Worm (Caenorhabditis elegans) whole organism, L4 larva: ENCODE measurements around the gene C54D10.13.

Experiments
- F26F4.8 ChIP-seq: fragments of 200-800 bp; sonication (Bioruptor generic); conservative IDR thresholded peaks from 2 replicates; pipeline ENCODE4 v1.3.6; 2022; ENCODE audit warnings: missing genetic modification characterization, missing compliant biosample characterization
- F44E2.7 ChIP-seq: fragments of 200-800 bp; sonication (Bioruptor generic); IDR thresholded peaks from 2 replicates; pipeline ENCODE4 v2.1.2; 2022; ENCODE audit warnings: missing genetic modification characterization, missing compliant biosample characterization
- R02D3.7 ChIP-seq: fragments of 150-350 bp; sonication (generic microtip); optimal IDR thresholded peaks from 3 replicates; lab custom pipeline; 2014; ENCODE audit warnings: missing biosample characterization, missing genetic modification characterization
- T20F7.1 ChIP-seq: fragments of 200-800 bp; sonication (Bioruptor generic); optimal IDR thresholded peaks from 2 replicates; lab custom pipeline; 2018; ENCODE audit warnings: mild to moderate bottlenecking, missing genetic modification characterization, missing compliant biosample characterization
- Y105C5A.15 ChIP-seq: fragments of 200-800 bp; sonication (Bioruptor generic); IDR thresholded peaks from 2 replicates; pipeline ENCODE4 v1.3.6; 2022; ENCODE audit warnings: missing genetic modification characterization, missing compliant biosample characterization
- Y5F2A.4 ChIP-seq: fragments of 200-800 bp; sonication (Bioruptor generic); optimal IDR thresholded peaks from 2 replicates; lab custom pipeline; 2018; ENCODE audit warnings: mild to moderate bottlenecking, missing genetic modification characterization, missing compliant biosample characterization
- ceh-32 ChIP-seq: sonication (generic microtip); optimal IDR thresholded peaks from 2 replicates; lab custom pipeline; 2016; ENCODE audit warnings: mild to moderate bottlenecking, missing genetic modification characterization, missing compliant biosample characterization; ENCODE audit not compliant: poor library complexity
- cey-2 ChIP-seq: sonication (generic microtip); optimal IDR thresholded peaks from 3 replicates; lab custom pipeline; 2017; ENCODE audit warnings: missing genetic modification characterization, mild to moderate bottlenecking, missing compliant biosample characterization, antibody characterized with exemption, borderline replicate concordance; ENCODE audit not compliant: insufficient read depth
- daf-16 ChIP-seq, 3 experiments: sonication (generic microtip); optimal IDR thresholded peaks; 2 replicates each; lab custom pipeline; 2016 to 2017; ENCODE audit warnings: missing genetic modification characterization in 3 of 3, missing genetic modification reagents in 3 of 3, mild to moderate bottlenecking in 2 of 3, missing compliant biosample characterization in 2 of 3, missing biosample characterization in 1 of 3, moderate library complexity in 1 of 3
- dmd-6 ChIP-seq: fragments of 200-800 bp; sonication (Bioruptor generic); IDR thresholded peaks from 2 replicates; pipeline ENCODE4 v1.3.6; 2022; ENCODE audit warnings: missing genetic modification reagents, missing genetic modification characterization, missing compliant biosample characterization
- dmd-8 ChIP-seq: fragments of 200-800 bp; sonication (Bioruptor generic); IDR thresholded peaks from 2 replicates; pipeline ENCODE4 v1.3.6; 2022; ENCODE audit warnings: missing genetic modification characterization, missing compliant biosample characterization
- dve-1 ChIP-seq: sonication (generic microtip); optimal IDR thresholded peaks from 2 replicates; lab custom pipeline; 2017; ENCODE audit warnings: antibody characterized with exemption, mild to moderate bottlenecking, missing genetic modification characterization, missing compliant biosample characterization; ENCODE audit not compliant: insufficient read depth
- egl-27 ChIP-seq: sonication (generic microtip); optimal IDR thresholded peaks from 3 replicates; lab custom pipeline; 2017; ENCODE audit warnings: missing biosample characterization, missing genetic modification reagents, missing genetic modification characterization
- fkh-10 ChIP-seq: fragments of 150-350 bp; optimal IDR thresholded peaks from 2 replicates; lab custom pipeline; 2014; ENCODE audit warnings: missing biosample characterization, missing genetic modification reagents, missing genetic modification characterization
- hlh-11 ChIP-seq: fragments of 200-800 bp; sonication (Bioruptor generic); optimal IDR thresholded peaks from 2 replicates; lab custom pipeline; 2018; ENCODE audit warnings: mild to moderate bottlenecking, missing genetic modification characterization, missing compliant biosample characterization
- madf-5 ChIP-seq, 2 experiments: fragments of 200-800 bp; sonication (Bioruptor generic); IDR thresholded peaks; 2 replicates each; pipeline ENCODE4 v1.3.6; 2022; ENCODE audit warnings: missing compliant biosample characterization in 2 of 2, missing genetic modification characterization in 2 of 2
- mdl-1 ChIP-seq, 2 experiments: fragments of 150-350 bp in 1 of 2; sonication (generic microtip) in 1 of 2; optimal IDR thresholded peaks; 2 replicates each; lab custom pipeline; 2014 to 2017; ENCODE audit warnings: missing biosample characterization in 2 of 2, missing genetic modification characterization in 2 of 2
- mep-1 ChIP-seq: fragments of 150-350 bp; sonication (generic microtip); optimal IDR thresholded peaks from 3 replicates; lab custom pipeline; 2014; ENCODE audit warnings: missing biosample characterization, missing genetic modification characterization
- nhr-111 ChIP-seq: fragments of 200-800 bp; sonication (Bioruptor generic); optimal IDR thresholded peaks from 2 replicates; lab custom pipeline; 2018; ENCODE audit warnings: mild to moderate bottlenecking, missing genetic modification characterization, missing compliant biosample characterization
- nhr-25 ChIP-seq: sonication (generic microtip); optimal IDR thresholded peaks from 2 replicates; lab custom pipeline; 2017; ENCODE audit warnings: missing genetic modification characterization, mild to moderate bottlenecking, missing compliant biosample characterization, antibody characterized with exemption, moderate library complexity, borderline replicate concordance; ENCODE audit not compliant: insufficient read depth
- nhr-28 ChIP-seq: fragments of 150-350 bp; optimal IDR thresholded peaks from 2 replicates; lab custom pipeline; 2014; ENCODE audit warnings: missing biosample characterization, missing genetic modification characterization
- nhr-76 ChIP-seq: fragments of 150-350 bp; optimal IDR thresholded peaks from 2 replicates; lab custom pipeline; 2014; ENCODE audit warnings: missing biosample characterization, missing genetic modification characterization
- nhr-77 ChIP-seq: fragments of 150-350 bp; optimal IDR thresholded peaks from 2 replicates; lab custom pipeline; 2014; ENCODE audit warnings: missing biosample characterization, missing genetic modification characterization
- pqm-1 ChIP-seq: sonication (generic microtip); optimal IDR thresholded peaks from 2 replicates; lab custom pipeline; 2017; ENCODE audit warnings: missing biosample characterization, missing genetic modification characterization
- sdz-12 ChIP-seq: fragments of 200-800 bp; sonication (Bioruptor generic); optimal IDR thresholded peaks from 2 replicates; lab custom pipeline; 2018; ENCODE audit warnings: mild to moderate bottlenecking, missing genetic modification characterization, missing compliant biosample characterization
- snpc-1.2 ChIP-seq: fragments of 200-800 bp; sonication (Bioruptor generic); IDR thresholded peaks from 2 replicates; pipeline ENCODE4 v1.3.6; 2022; ENCODE audit warnings: missing genetic modification reagents, missing genetic modification characterization, missing compliant biosample characterization
- spr-1 ChIP-seq: sonication (generic microtip); optimal IDR thresholded peaks from 2 replicates; lab custom pipeline; 2016; ENCODE audit warnings: mild to moderate bottlenecking, missing genetic modification characterization, missing compliant biosample characterization
- spr-3 ChIP-seq: fragments of 200-800 bp; sonication (Bioruptor generic); optimal IDR thresholded peaks from 2 replicates; lab custom pipeline; 2018; ENCODE audit warnings: mild to moderate bottlenecking, missing genetic modification characterization, missing compliant biosample characterization
- unc-62 ChIP-seq, 3 experiments: fragments of 150-350 bp in 1 of 3; sonication (generic microtip); optimal IDR thresholded peaks in 2 of 3; peaks in 1 of 3; 1 replicate in 1 of 3; 2 replicates in 2 of 3; lab custom pipeline; 2014 to 2017; ENCODE audit warnings: missing biosample characterization in 3 of 3, missing genetic modification characterization in 3 of 3, missing genetic modification reagents in 3 of 3, missing genotype in 1 of 3
- vab-7 ChIP-seq: fragments of 200-800 bp; sonication (Bioruptor generic); IDR thresholded peaks from 2 replicates; pipeline ENCODE4 v1.3.6; 2022; ENCODE audit warnings: missing genetic modification reagents, missing genetic modification characterization, missing compliant biosample characterization
- zag-1 ChIP-seq: fragments of 150-350 bp; optimal IDR thresholded peaks from 2 replicates; lab custom pipeline; 2014; ENCODE audit warnings: missing biosample characterization, missing genetic modification characterization
- zip-11 ChIP-seq: fragments of 200-800 bp; sonication (Bioruptor generic); IDR thresholded peaks from 2 replicates; pipeline ENCODE4 v1.3.6; 2022; ENCODE audit warnings: missing genetic modification characterization, missing compliant biosample characterization
- ztf-7 ChIP-seq: fragments of 150-350 bp; optimal IDR thresholded peaks from 2 replicates; lab custom pipeline; 2014; ENCODE audit warnings: missing biosample characterization, missing genetic modification characterization

The C54D10.13 gene

ce11 chrV:12418292-12418691 is 13.8 kb downstream of the C54D10.13 start, which contains the start of gene C54D10.3:
Gene C54D10.3 (plus strand): TSS chrV:12418592.
- no peak for TF ChIP-seq ceh-32 (tag; lab: Kevin White, UChicago)
- TF ChIP-seq ztf-7, result no peak
- peak in 1 of 2 experiments; percentile 87 for TF ChIP-seq unc-62 (GFP tag; optimal IDR thresholded peaks at IDR 0.05 in 1 of 2; lab: Kevin White, UChicago)
- no peak for TF ChIP-seq unc-62 (tag; optimal IDR thresholded peaks at IDR 0.05; lab: Kevin White, UChicago)

DNA sequence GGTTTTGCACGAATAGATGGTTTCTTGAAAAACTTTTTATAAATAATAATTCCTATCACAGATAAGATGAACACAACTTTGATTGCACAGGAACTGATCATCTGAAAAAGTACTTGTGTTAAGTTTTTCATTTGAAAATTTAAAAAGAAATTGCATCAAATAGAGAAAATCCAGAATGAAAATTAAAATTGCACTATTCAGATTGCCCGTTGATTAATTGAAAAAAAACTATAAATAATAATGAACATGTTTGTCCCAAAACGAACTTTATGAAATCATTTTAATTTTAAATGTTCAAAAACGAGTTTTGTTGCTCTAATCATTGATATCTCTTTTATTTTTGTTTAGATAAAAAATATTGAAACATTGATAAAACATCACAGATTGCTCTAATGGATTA is 14.8 kb downstream of the C54D10.13 start, which contains the start of gene cdr-3:
Gene cdr-3 (minus strand): TSS at position 101 of the 400 bp plus-strand sequence.
- TF ChIP-seq nhr-25 (no peak), nhr-111 (GFP tag; lab: Kevin White, UChicago) (no peak), zag-1 (tag; lab: Kevin White, UChicago) (no peak), Y5F2A.4 (GFP tag; lab: Kevin White, UChicago) (no peak), R02D3.7 (tag; lab: Kevin White, UChicago) (no peak), mep-1 (tag; lab: Kevin White, UChicago) (no peak), F26F4.8 (GFP tag; lab: Robert Waterston, UW) (no peak), dmd-8 (GFP tag; lab: Robert Waterston, UW) (no peak), F44E2.7 (GFP tag; lab: Robert Waterston, UW) (no peak), nhr-76 (tag; lab: Kevin White, UChicago) (no peak), spr-3 (GFP tag; lab: Kevin White, UChicago) (no peak), mdl-1 (tag; optimal IDR thresholded peaks at IDR 0.05; lab: Kevin White, UChicago) (no peak), cey-2 (tag; lab: Kevin White, UChicago) (no peak), Y105C5A.15 (GFP tag; lab: Robert Waterston, UW) (no peak), egl-27 (tag; lab: Kevin White, UChicago) (no peak), madf-5 (GFP tag; IDR thresholded peaks at IDR 0.05; lab: Robert Waterston, UW) (no peak), unc-62 (GFP tag; optimal IDR thresholded peaks at IDR 0.05 in 1 of 2; lab: Kevin White, UChicago) (no peak), unc-62 (tag; optimal IDR thresholded peaks at IDR 0.05; lab: Kevin White, UChicago) (no peak), spr-1 (tag; lab: Kevin White, UChicago) (no peak)

DNA sequence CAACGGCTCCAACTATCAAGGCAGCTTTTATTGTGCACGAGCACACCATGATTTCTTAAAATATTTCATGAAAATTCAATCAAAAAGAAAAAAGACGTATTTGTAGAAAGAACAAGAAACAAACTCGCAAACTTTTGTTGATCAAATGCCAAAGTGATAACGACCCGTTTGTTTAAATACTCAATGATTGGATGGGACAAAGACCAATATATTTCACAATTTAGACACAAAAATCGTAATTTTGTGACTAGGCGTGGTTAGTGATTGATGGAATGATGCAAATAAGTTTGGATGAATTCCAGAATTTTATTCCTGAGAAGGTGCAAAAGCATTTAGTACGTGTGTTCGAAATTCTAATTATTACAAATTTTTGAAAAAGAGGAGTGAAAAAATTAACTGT is 16.4 kb downstream of the C54D10.13 start, which contains the start of gene cdr-2:
Gene cdr-2 (minus strand): TSS at position 54 of the 400 bp plus-strand sequence.
- TF ChIP-seq sdz-12 (GFP tag; lab: Kevin White, UChicago) (no peak), dmd-6 (peak; percentile 77), nhr-28 (tag; lab: Kevin White, UChicago) (peak; percentile 70), zip-11 (GFP tag; lab: Robert Waterston, UW) (no peak), Y105C5A.15 (GFP tag; lab: Robert Waterston, UW) (no peak), dve-1 (tag; lab: Kevin White, UChicago) (peak; percentile 47), nhr-77 (tag; lab: Kevin White, UChicago) (peak; percentile 23), pqm-1 (tag; lab: Kevin White, UChicago) (peak; percentile 61), daf-16 (GFP tag; optimal IDR thresholded peaks at IDR 0.05; lab: Kevin White, UChicago) (no peak), daf-16 (tag; optimal IDR thresholded peaks at IDR 0.05; lab: Kevin White, UChicago) (peak; percentile 63)

ce11 chrV:12414362-12414761 is 17.7 kb downstream of the C54D10.13 start:
- no peak for TF ChIP-seq snpc-1.2 (GFP tag; lab: Robert Waterston, UW)
- peak; percentile 26 for TF ChIP-seq dve-1 (tag; lab: Kevin White, UChicago)
- TF ChIP-seq pqm-1 (tag; lab: Kevin White, UChicago), result peak; percentile 55
- TF ChIP-seq fkh-10 (GFP tag; lab: Kevin White, UChicago), result no peak
- no peak for TF ChIP-seq vab-7 (GFP tag; lab: Robert Waterston, UW)
- TF ChIP-seq hlh-11 (tag; lab: Kevin White, UChicago), result no peak
- TF ChIP-seq daf-16 (GFP tag; optimal IDR thresholded peaks at IDR 0.05; lab: Kevin White, UChicago), result no peak
- peak; percentile 65 for TF ChIP-seq daf-16 (tag; optimal IDR thresholded peaks at IDR 0.05; lab: Kevin White, UChicago)
- TF ChIP-seq egl-27 (tag; lab: Kevin White, UChicago), result no peak
- no peak for TF ChIP-seq T20F7.1 (GFP tag; lab: Kevin White, UChicago)
- peak; percentile 16 for TF ChIP-seq nhr-28 (tag; lab: Kevin White, UChicago)
